Worm (Caenorhabditis elegans) whole organism, midembryonic: ENCODE data around the gene clc-28.
A peak's percentile ranks its signal among the peaks of the same experiment; 100 is the strongest.

Source experiments
- T22C8.4 ChIP-seq: fragments of 200-800 bp; sonication (Bioruptor generic); IDR thresholded peaks from 2 replicates; pipeline ENCODE4 v1.3.6; 2022; ENCODE audit warnings: missing genetic modification characterization, missing compliant biosample characterization
- cog-1 ChIP-seq: sonication (generic microtip); optimal IDR thresholded peaks from 2 replicates; lab custom pipeline; 2016; ENCODE audit warnings: missing genetic modification characterization, missing compliant biosample characterization
- flt-1 ChIP-seq: fragments of 200-800 bp; sonication (Bioruptor generic); IDR thresholded peaks from 2 replicates; pipeline ENCODE4 v1.3.6; 2022; ENCODE audit warnings: missing genetic modification characterization, missing compliant biosample characterization
- klf-2 ChIP-seq: fragments of 200-800 bp; sonication (Bioruptor generic); conservative IDR thresholded peaks from 2 replicates; pipeline ENCODE4 v1.3.6; 2022; ENCODE audit warnings: missing genetic modification reagents, missing genetic modification characterization, missing compliant biosample characterization
- med-1 ChIP-seq: sonication (generic microtip); optimal IDR thresholded peaks from 2 replicates; lab custom pipeline; 2017; ENCODE audit warnings: missing genetic modification characterization, mild to moderate bottlenecking, missing compliant biosample characterization, antibody characterized with exemption, missing genetic modification reagents; ENCODE audit not compliant: insufficient read depth
- ref-1 ChIP-seq: fragments of 200-800 bp; sonication (Bioruptor generic); conservative IDR thresholded peaks from 2 replicates; pipeline ENCODE4 v1.3.6; 2022; ENCODE audit warnings: missing genetic modification reagents, missing genetic modification characterization, missing compliant biosample characterization
- tab-1 ChIP-seq: fragments of 200-800 bp; sonication (Bioruptor generic); IDR thresholded peaks from 2 replicates; pipeline ENCODE4 v1.3.6; 2022; ENCODE audit warnings: missing genetic modification characterization, missing compliant biosample characterization
- ztf-23 ChIP-seq: fragments of 200-800 bp; sonication (Bioruptor generic); IDR thresholded peaks from 2 replicates; pipeline ENCODE4 v1.3.6; 2022; ENCODE audit warnings: missing genetic modification reagents, missing genetic modification characterization, missing compliant biosample characterization
- ztf-29 ChIP-seq: fragments of 200-800 bp; sonication (Bioruptor generic); IDR thresholded peaks from 2 replicates; pipeline ENCODE4 v1.3.6; 2022; ENCODE audit warnings: missing genetic modification reagents, missing genetic modification characterization, missing compliant biosample characterization

The clc-28 gene

ce11 chrIII:8325574-8326513 lies 13.4 kb downstream of the clc-28 start, which contains the start of gene ZC262.13:
ZC262.13 (plus strand) TSS chrIII:8326214.
- TF ChIP-seq ztf-29 (GFP tag; lab: Robert Waterston, UW) (no peak), T22C8.4 (GFP tag; lab: Robert Waterston, UW) (no peak), med-1 (GFP tag; lab: Kevin White, UChicago) (no peak), flt-1 (GFP tag; lab: Robert Waterston, UW) (no peak), ztf-23 (GFP tag; lab: Robert Waterston, UW) (no peak), cog-1 (tag; lab: Kevin White, UChicago) (no peak), klf-2 (GFP tag; lab: Robert Waterston, UW) (no peak)

ce11 chrIII:8324412-8324811 lies 14.9 kb downstream of the clc-28 start, which contains the start of gene F10E9.12:
F10E9.12 (plus strand) TSS chrIII:8324542.
- TF ChIP-seq klf-2 (GFP tag; lab: Robert Waterston, UW) (no peak), T22C8.4 (GFP tag; lab: Robert Waterston, UW) (no peak), tab-1 (no peak), flt-1 (GFP tag; lab: Robert Waterston, UW) (no peak), ztf-23 (GFP tag; lab: Robert Waterston, UW) (no peak), cog-1 (tag; lab: Kevin White, UChicago) (no peak), ztf-29 (GFP tag; lab: Robert Waterston, UW) (no peak), med-1 (GFP tag; lab: Kevin White, UChicago) (no peak), ref-1 (no peak)

ce11 chrIII:8322645-8323213 lies 16.5 kb downstream of the clc-28 start, which contains the start of gene F10E9.1:
F10E9.1 (plus strand) TSS chrIII:8323163.
- TF ChIP-seq ref-1 (no peak), med-1 (GFP tag; lab: Kevin White, UChicago) (no peak), ztf-29 (GFP tag; lab: Robert Waterston, UW) (no peak), flt-1 (GFP tag; lab: Robert Waterston, UW) (no peak), klf-2 (GFP tag; lab: Robert Waterston, UW) (no peak), cog-1 (tag; lab: Kevin White, UChicago) (no peak), tab-1 (no peak), T22C8.4 (GFP tag; lab: Robert Waterston, UW) (no peak), ztf-23 (GFP tag; lab: Robert Waterston, UW) (no peak)

ce11 chrIII:8321225-8321624 lies 18.0 kb downstream of the clc-28 start:
- TF ChIP-seq tab-1 (no peak), T22C8.4 (GFP tag; lab: Robert Waterston, UW) (no peak)

ce11 chrIII:8320183-8320582 lies 19.1 kb downstream of the clc-28 start, which contains the start of gene F10E9.10:
F10E9.10 (minus strand) TSS chrIII:8320283.
- TF ChIP-seq ztf-23 (GFP tag; lab: Robert Waterston, UW) (no peak), cog-1 (tag; lab: Kevin White, UChicago) (no peak)

- TF ChIP-seq cog-1 (tag; lab: Kevin White, UChicago) (peak; percentile 63), klf-2 (GFP tag; lab: Robert Waterston, UW) (peak; percentile 62; the same call in 1 of the 2 replicates), ref-1 (no peak), tab-1 (no peak), med-1 (GFP tag; lab: Kevin White, UChicago) (no peak), flt-1 (GFP tag; lab: Robert Waterston, UW) (peak; percentile 81), ztf-23 (GFP tag; lab: Robert Waterston, UW) (peak; percentile 79; the same call in 1 of the 2 replicates)
These were observed 20.2 kb downstream of the clc-28 start, which contains the start of gene F10E9.11 for ce11 chrIII:8319100-8319499. F10E9.11 (minus strand) TSS chrIII:8319260.

ce11 chrIII:8318488-8318887 lies 20.8 kb downstream of the clc-28 start, which contains the start of gene sas-4:
sas-4 (minus strand) TSS chrIII:8318588.
- TF ChIP-seq ztf-29 (GFP tag; lab: Robert Waterston, UW): no peak
- TF ChIP-seq med-1 (GFP tag; lab: Kevin White, UChicago): no peak
- TF ChIP-seq T22C8.4 (GFP tag; lab: Robert Waterston, UW): no peak
- TF ChIP-seq ref-1: no peak

- TF ChIP-seq med-1 (GFP tag; lab: Kevin White, UChicago) (no peak), ztf-29 (GFP tag; lab: Robert Waterston, UW) (no peak), ztf-23 (GFP tag; lab: Robert Waterston, UW) (no peak), ref-1 (no peak)
These were observed 26.9 kb downstream of the clc-28 start, which contains the start of gene F10E9.2 for ce11 chrIII:8312393-8312792. F10E9.2 (plus strand) TSS chrIII:8312693.

- TF ChIP-seq flt-1 (GFP tag; lab: Robert Waterston, UW): no peak
- TF ChIP-seq cog-1 (tag; lab: Kevin White, UChicago): no peak
- TF ChIP-seq klf-2 (GFP tag; lab: Robert Waterston, UW): no peak
- no peak for TF ChIP-seq tab-1
- no peak for TF ChIP-seq ztf-23 (GFP tag; lab: Robert Waterston, UW)
- TF ChIP-seq T22C8.4 (GFP tag; lab: Robert Waterston, UW): no peak
- TF ChIP-seq ztf-29 (GFP tag; lab: Robert Waterston, UW): no peak
- TF ChIP-seq ref-1: no peak
- no peak for TF ChIP-seq med-1 (GFP tag; lab: Kevin White, UChicago)
These were observed 28.8 kb downstream of the clc-28 start, which contains the start of gene F10E9.3 for ce11 chrIII:8310239-8311057. F10E9.3 (plus strand) TSS chrIII:8311007.
